Fruit fly (Drosophila melanogaster): ENCODE data around the gene CG43249.

The CG43249 gene

dm6 chr3L:16303982-16304381 is at the start of gene CG43249:
Gene CG43249, plus strand, starts transcription at chr3L:16304282.
- TF ChIP-seq psq (optimal IDR thresholded peaks at IDR 0.05) (no peak), Dll (optimal IDR thresholded peaks at IDR 0.05) (no peak), EcR (GFP tag; optimal IDR thresholded peaks at IDR 0.05) (no peak), CG8478 (optimal IDR thresholded peaks at IDR 0.05) (no peak), pan (optimal IDR thresholded peaks at IDR 0.05) (no peak), usp (GFP tag; optimal IDR thresholded peaks at IDR 0.05) (no peak)

- TF ChIP-seq CG8478 (optimal IDR thresholded peaks at IDR 0.05) (no peak), EcR (GFP tag; optimal IDR thresholded peaks at IDR 0.05) (no peak), Dll (optimal IDR thresholded peaks at IDR 0.05) (no peak), pan (optimal IDR thresholded peaks at IDR 0.05) (no peak), psq (optimal IDR thresholded peaks at IDR 0.05) (no peak), usp (GFP tag; optimal IDR thresholded peaks at IDR 0.05) (no peak)
These were observed 46.9 kb upstream of the CG43249 start, which contains the start of gene CG13054 for dm6 chr3L:16257118-16257627. Gene CG13054, minus strand, starts transcription at chr3L:16257191.

dm6 chr3L:16259552-16259951 is 44.5 kb upstream of the CG43249 start, which contains the start of gene CG13053:
Gene CG13053, minus strand, starts transcription at chr3L:16259722.
- TF ChIP-seq Dll (optimal IDR thresholded peaks at IDR 0.05) (no peak), psq (optimal IDR thresholded peaks at IDR 0.05) (no peak), usp (GFP tag; optimal IDR thresholded peaks at IDR 0.05) (no peak), CG8478 (optimal IDR thresholded peaks at IDR 0.05) (no peak), EcR (GFP tag; optimal IDR thresholded peaks at IDR 0.05) (no peak), pan (optimal IDR thresholded peaks at IDR 0.05) (no peak)

- TF ChIP-seq CG8478 (optimal IDR thresholded peaks at IDR 0.05) (no peak), EcR (GFP tag; optimal IDR thresholded peaks at IDR 0.05) (no peak), Dll (optimal IDR thresholded peaks at IDR 0.05) (no peak), usp (GFP tag; optimal IDR thresholded peaks at IDR 0.05) (no peak), psq (optimal IDR thresholded peaks at IDR 0.05) (no peak), pan (optimal IDR thresholded peaks at IDR 0.05) (no peak)
These were observed 42.6 kb upstream of the CG43249 start, which contains the start of gene CG34247 for dm6 chr3L:16261505-16261904. Gene CG34247, minus strand, starts transcription at chr3L:16261605.

- TF ChIP-seq CG8478 (optimal IDR thresholded peaks at IDR 0.05) = no peak
These were observed 41.6 kb upstream of the CG43249 start, which contains the start of gene CG13071 for dm6 chr3L:16262440-16262839. Gene CG13071, plus strand, starts transcription at chr3L:16262740.

- TF ChIP-seq Dll (optimal IDR thresholded peaks at IDR 0.05) (no peak), pan (optimal IDR thresholded peaks at IDR 0.05) (no peak), usp (GFP tag; optimal IDR thresholded peaks at IDR 0.05) (no peak), EcR (GFP tag; optimal IDR thresholded peaks at IDR 0.05) (no peak), CG8478 (optimal IDR thresholded peaks at IDR 0.05) (no peak), psq (optimal IDR thresholded peaks at IDR 0.05) (no peak)
These were observed 41.0 kb upstream of the CG43249 start, which contains the start of gene CG13070 for dm6 chr3L:16263043-16263442. Gene CG13070, plus strand, starts transcription at chr3L:16263343.

dm6 chr3L:16265000-16265399 is 39.1 kb upstream of the CG43249 start, which contains the start of the genes CG13051 and CG13069:
Gene CG13051, minus strand, starts transcription at chr3L:16265100.
Gene CG13069, plus strand, starts transcription at chr3L:16265385.
- TF ChIP-seq psq (optimal IDR thresholded peaks at IDR 0.05) = no peak
- TF ChIP-seq CG8478 (optimal IDR thresholded peaks at IDR 0.05) = no peak
- no peak for TF ChIP-seq usp (GFP tag; optimal IDR thresholded peaks at IDR 0.05)
- TF ChIP-seq pan (optimal IDR thresholded peaks at IDR 0.05) = no peak
- no peak for TF ChIP-seq Dll (optimal IDR thresholded peaks at IDR 0.05)
- TF ChIP-seq EcR (GFP tag; optimal IDR thresholded peaks at IDR 0.05) = no peak

- TF ChIP-seq psq (optimal IDR thresholded peaks at IDR 0.05) (no peak), CG8478 (optimal IDR thresholded peaks at IDR 0.05) (no peak), Dll (optimal IDR thresholded peaks at IDR 0.05) (no peak), EcR (GFP tag; optimal IDR thresholded peaks at IDR 0.05) (no peak), pan (optimal IDR thresholded peaks at IDR 0.05) (no peak)
These were observed 35.9 kb upstream of the CG43249 start, which contains the start of gene CG4950 for dm6 chr3L:16268106-16268733. Gene CG4950, minus strand, starts transcription at chr3L:16268156.

- no peak for TF ChIP-seq pan (optimal IDR thresholded peaks at IDR 0.05)
- no peak for TF ChIP-seq Dll (optimal IDR thresholded peaks at IDR 0.05)
- no peak for TF ChIP-seq usp (GFP tag; optimal IDR thresholded peaks at IDR 0.05)
- no peak for TF ChIP-seq EcR (GFP tag; optimal IDR thresholded peaks at IDR 0.05)
- no peak for TF ChIP-seq psq (optimal IDR thresholded peaks at IDR 0.05)
- no peak for TF ChIP-seq CG8478 (optimal IDR thresholded peaks at IDR 0.05)
These were observed 35.0 kb upstream of the CG43249 start, which contains the start of gene CG13068 for dm6 chr3L:16269092-16269491. Gene CG13068, plus strand, starts transcription at chr3L:16269392.

- TF ChIP-seq usp (GFP tag; optimal IDR thresholded peaks at IDR 0.05) (no peak), EcR (GFP tag; optimal IDR thresholded peaks at IDR 0.05) (no peak), CG8478 (optimal IDR thresholded peaks at IDR 0.05) (no peak), pan (optimal IDR thresholded peaks at IDR 0.05) (no peak), psq (optimal IDR thresholded peaks at IDR 0.05) (no peak), Dll (optimal IDR thresholded peaks at IDR 0.05) (no peak)
These were observed 33.2 kb upstream of the CG43249 start, which contains the start of the genes CG34248 and CG13067 for dm6 chr3L:16270802-16271332. Gene CG34248, minus strand, starts transcription at chr3L:16270902. Gene CG13067, plus strand, starts transcription at chr3L:16271282.

- TF ChIP-seq usp (GFP tag; optimal IDR thresholded peaks at IDR 0.05) (no peak), CG8478 (optimal IDR thresholded peaks at IDR 0.05) (no peak), Dll (optimal IDR thresholded peaks at IDR 0.05) (no peak), psq (optimal IDR thresholded peaks at IDR 0.05) (no peak), pan (optimal IDR thresholded peaks at IDR 0.05) (no peak), EcR (GFP tag; optimal IDR thresholded peaks at IDR 0.05) (no peak)
These were observed 31.6 kb upstream of the CG43249 start, which contains the start of gene CG13066 for dm6 chr3L:16272338-16272959. Gene CG13066, plus strand, starts transcription at chr3L:16272909.

Measured in whole organism.